Worm (Caenorhabditis elegans): Measurements from ENCODE around the gene T18D3.1.

Gene T18D3.1

DNA sequence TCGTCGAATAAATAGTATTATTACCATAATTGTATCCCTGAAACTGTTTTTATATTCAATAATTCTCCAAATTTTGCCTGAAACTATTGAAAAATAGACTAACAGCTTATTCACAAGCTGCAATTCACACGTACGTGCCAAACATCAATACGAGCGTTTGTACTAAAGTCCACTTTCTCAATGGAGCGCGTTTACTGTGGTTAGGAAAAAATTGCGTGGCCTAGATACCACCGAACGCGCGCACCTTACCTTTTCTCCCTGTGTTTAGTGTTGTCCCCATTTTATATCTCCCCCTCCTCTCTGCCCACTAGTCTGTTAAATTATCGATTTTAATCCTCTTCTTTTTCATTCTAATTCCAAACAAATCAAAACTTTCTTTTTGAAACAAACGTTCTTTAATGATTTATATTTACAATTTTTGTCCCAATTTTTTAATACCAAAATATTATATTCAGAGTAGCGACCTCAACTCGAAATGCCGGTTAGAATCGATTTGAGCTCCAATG lies at the start of gene T18D3.1, which contains the start of gene T18D3.9:
TSS of gene T18D3.1 (plus strand) at position 456 of the 506 bp plus-strand sequence.
TSS of gene T18D3.9 (minus strand) at position 168 of the 506 bp plus-strand sequence.
- no peak for TF ChIP-seq K09A11.1 (tag; optimal IDR thresholded peaks at IDR 0.05; ENCODE audit: insufficient read depth)
- no peak for TF ChIP-seq ceh-9 (tag; optimal IDR thresholded peaks at IDR 0.05)
- TF ChIP-seq pqm-1 (tag; optimal IDR thresholded peaks at IDR 0.05), result no peak
- TF ChIP-seq ceh-19 (GFP tag; optimal IDR thresholded peaks at IDR 0.05), result no peak
- no peak for TF ChIP-seq Y22D7AL.16 (tag; optimal IDR thresholded peaks at IDR 0.05)
- no peak for TF ChIP-seq fkh-6 (tag; optimal IDR thresholded peaks at IDR 0.05)
- TF ChIP-seq tbx-2 (tag; optimal IDR thresholded peaks at IDR 0.05), result peak; percentile 30
- no peak for TF ChIP-seq hlh-15 (tag; optimal IDR thresholded peaks at IDR 0.05)
- TF ChIP-seq ceh-31 (tag; optimal IDR thresholded peaks at IDR 0.05), result peak; percentile 42
- TF ChIP-seq nhr-232 (tag; optimal IDR thresholded peaks at IDR 0.05), result no peak
- TF ChIP-seq ahr-1 (tag; optimal IDR thresholded peaks at IDR 0.05), result no peak
- TF ChIP-seq elt-4 (tag; optimal IDR thresholded peaks at IDR 0.05), result no peak
- TF ChIP-seq ztf-16 (tag; optimal IDR thresholded peaks at IDR 0.05), result no peak
- TF ChIP-seq pha-2 (tag; optimal IDR thresholded peaks at IDR 0.05), result no peak
- TF ChIP-seq lin-11 (tag; optimal IDR thresholded peaks at IDR 0.05), result no peak
- no peak for TF ChIP-seq che-1 (tag; optimal IDR thresholded peaks at IDR 0.05)
- no peak for TF ChIP-seq ceh-14 (tag; optimal IDR thresholded peaks at IDR 0.05)
- no peak for TF ChIP-seq C38D4.7 (GFP tag; optimal IDR thresholded peaks at IDR 0.05)
- no peak for TF ChIP-seq eyg-1 (tag; optimal IDR thresholded peaks at IDR 0.05)
- TF ChIP-seq ttx-3 (tag; optimal IDR thresholded peaks at IDR 0.05), result no peak
- TF ChIP-seq npax-4 (tag; optimal IDR thresholded peaks at IDR 0.05), result no peak
- peak; percentile 36 for TF ChIP-seq ceh-48 (tag; optimal IDR thresholded peaks at IDR 0.05)
- TF ChIP-seq nfya-1 (tag; optimal IDR thresholded peaks at IDR 0.05), result peak; percentile 16
- no peak for TF ChIP-seq ets-4 (tag; optimal IDR thresholded peaks at IDR 0.05)
- no peak for TF ChIP-seq fkh-10 (GFP tag; optimal IDR thresholded peaks at IDR 0.05)
- no peak for TF ChIP-seq hlh-30 (tag; optimal IDR thresholded peaks at IDR 0.05; ENCODE audit: insufficient read depth)
- TF ChIP-seq ref-2 (tag; optimal IDR thresholded peaks at IDR 0.05), result peak; percentile 33
- TF ChIP-seq ceh-18 (tag; optimal IDR thresholded peaks at IDR 0.05), result no peak
- TF ChIP-seq unc-3 (GFP tag; conservative IDR thresholded peaks at IDR 0.05), result no peak
- no peak for TF ChIP-seq unc-3 (tag; optimal IDR thresholded peaks at IDR 0.05)
- TF ChIP-seq ceh-2 (tag; optimal IDR thresholded peaks at IDR 0.05), result no peak
- no peak for TF ChIP-seq zip-5 (tag; optimal IDR thresholded peaks at IDR 0.05)
- no peak for TF ChIP-seq ceh-34 (tag; optimal IDR thresholded peaks at IDR 0.05)
- TF ChIP-seq C08G9.2 (tag; optimal IDR thresholded peaks at IDR 0.05), result no peak

DNA sequence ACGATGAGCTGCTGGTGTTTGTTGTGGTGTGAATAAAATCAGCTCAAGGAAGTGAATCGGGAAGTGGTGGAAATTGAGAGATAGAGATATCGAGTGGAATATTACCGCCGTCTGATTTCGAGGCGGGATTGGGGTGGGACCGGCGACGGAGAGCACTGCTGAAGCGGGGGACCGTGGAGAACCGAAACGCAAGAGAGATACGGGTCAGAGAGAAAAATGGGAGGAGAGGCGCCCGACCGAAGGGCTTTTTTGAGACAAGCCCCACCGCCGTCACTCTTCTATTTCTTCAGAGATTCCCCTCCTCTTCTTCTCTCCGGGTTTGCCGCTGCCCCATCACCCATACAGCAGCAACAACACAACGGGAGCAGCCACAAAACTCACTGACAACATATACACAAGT lies 48.5 kb upstream of the T18D3.1 start:
- TF ChIP-seq syd-9 (tag; optimal IDR thresholded peaks at IDR 0.05), result no peak
- peak; percentile 3 for TF ChIP-seq ceh-18 (tag; optimal IDR thresholded peaks at IDR 0.05)
- no peak for TF ChIP-seq ceh-24 (tag; optimal IDR thresholded peaks at IDR 0.05)
- TF ChIP-seq hlh-30 (tag; optimal IDR thresholded peaks at IDR 0.05; ENCODE audit: insufficient read depth), result no peak
- no peak for TF ChIP-seq pha-2 (tag; optimal IDR thresholded peaks at IDR 0.05)
- no peak for TF ChIP-seq nfya-1 (tag; optimal IDR thresholded peaks at IDR 0.05)
- TF ChIP-seq rnt-1 (tag; optimal IDR thresholded peaks at IDR 0.05), result peak; percentile 8
- TF ChIP-seq elt-4 (tag; optimal IDR thresholded peaks at IDR 0.05), result no peak

DNA sequence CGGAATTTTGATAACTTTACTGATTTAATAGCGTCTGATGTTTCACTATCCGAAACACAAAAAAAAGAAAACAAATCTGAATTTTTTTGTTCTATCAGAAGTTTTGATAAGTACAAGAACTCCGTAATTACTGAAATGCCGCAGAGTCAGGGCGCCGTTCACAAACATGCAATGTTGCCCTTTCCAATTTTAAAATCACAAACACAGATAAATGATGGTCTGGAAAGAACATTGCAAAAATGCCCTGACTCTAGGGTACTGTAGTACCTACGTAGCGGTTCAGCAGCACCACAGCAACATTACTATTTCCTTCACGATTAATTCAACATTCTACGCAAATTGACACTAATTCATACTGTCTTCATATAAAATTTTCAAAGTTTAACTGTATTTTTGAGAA lies 48.0 kb upstream of the T18D3.1 start:
- TF ChIP-seq hlh-6 (tag; optimal IDR thresholded peaks at IDR 0.05) (no peak), ceh-19 (GFP tag; optimal IDR thresholded peaks at IDR 0.05) (no peak), lim-6 (tag; optimal IDR thresholded peaks at IDR 0.05) (no peak), odd-2 (tag; optimal IDR thresholded peaks at IDR 0.05) (no peak), ceh-45 (GFP tag; IDR thresholded peaks at IDR 0.05) (no peak), pha-2 (tag; optimal IDR thresholded peaks at IDR 0.05) (no peak), dmd-4 (tag; optimal IDR thresholded peaks at IDR 0.05; ENCODE audit: borderline replicate concordance) (no peak), ztf-16 (tag; optimal IDR thresholded peaks at IDR 0.05) (no peak), che-1 (tag; optimal IDR thresholded peaks at IDR 0.05) (no peak), ceh-22 (tag; optimal IDR thresholded peaks at IDR 0.05) (no peak), gmeb-2 (tag; optimal IDR thresholded peaks at IDR 0.05) (no peak), ceh-14 (tag; optimal IDR thresholded peaks at IDR 0.05) (no peak), syd-9 (tag; optimal IDR thresholded peaks at IDR 0.05) (no peak), ceh-31 (tag; optimal IDR thresholded peaks at IDR 0.05) (no peak), ceh-24 (tag; optimal IDR thresholded peaks at IDR 0.05) (no peak)

Measured in whole organism, late embryonic.